Fruit fly (Drosophila melanogaster) whole organism: Measurements from ENCODE around the gene CG14257.

Source experiments
- EcR ChIP-seq, 2 experiments: fragments of >200 bp; optimal IDR thresholded peaks; 2 replicates each; lab custom pipeline; 2017; ENCODE audit warnings: missing biosample characterization in 2 of 2, missing genetic modification characterization in 2 of 2, missing genetic modification reagents in 2 of 2
- pan ChIP-seq: fragments of >200 bp; optimal IDR thresholded peaks from 2 replicates; lab custom pipeline; 2017
- psq ChIP-seq: fragments of >200 bp; optimal IDR thresholded peaks from 2 replicates; lab custom pipeline; 2017
- usp ChIP-seq: fragments of >200 bp; optimal IDR thresholded peaks from 2 replicates; lab custom pipeline; 2017; ENCODE audit warnings: missing biosample characterization, missing genetic modification characterization, mixed read lengths

DNA sequence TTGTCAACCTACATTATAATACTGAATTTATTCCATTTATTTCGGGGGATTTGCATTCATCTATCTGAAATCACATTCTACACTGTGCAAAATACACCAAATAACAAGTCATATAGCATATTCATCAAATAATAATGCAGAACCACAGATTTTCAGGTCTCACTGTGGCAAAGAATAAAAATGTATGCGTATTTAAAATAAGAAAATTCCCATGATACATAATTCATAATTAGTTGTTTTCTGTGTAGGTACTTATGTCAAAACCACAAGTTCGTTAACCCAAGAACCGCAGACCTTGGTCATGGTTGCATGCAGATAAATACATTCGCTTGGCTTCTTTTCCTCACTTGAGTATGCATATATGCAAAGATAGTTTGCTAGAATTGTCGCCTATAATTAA, 16.6 kb downstream of the CG14257 start:
- TF ChIP-seq psq = no peak
- no peak for TF ChIP-seq usp (GFP tag; lab: Kevin White, UChicago)
- no peak for TF ChIP-seq EcR (GFP tag; optimal IDR thresholded peaks at IDR 0.05; lab: Kevin White, UChicago)
- TF ChIP-seq pan (lab: Kevin White, UChicago) = no peak
